Worm (Caenorhabditis elegans): ENCODE results near the gene T13C5.3.

Gene T13C5.3

DNA sequence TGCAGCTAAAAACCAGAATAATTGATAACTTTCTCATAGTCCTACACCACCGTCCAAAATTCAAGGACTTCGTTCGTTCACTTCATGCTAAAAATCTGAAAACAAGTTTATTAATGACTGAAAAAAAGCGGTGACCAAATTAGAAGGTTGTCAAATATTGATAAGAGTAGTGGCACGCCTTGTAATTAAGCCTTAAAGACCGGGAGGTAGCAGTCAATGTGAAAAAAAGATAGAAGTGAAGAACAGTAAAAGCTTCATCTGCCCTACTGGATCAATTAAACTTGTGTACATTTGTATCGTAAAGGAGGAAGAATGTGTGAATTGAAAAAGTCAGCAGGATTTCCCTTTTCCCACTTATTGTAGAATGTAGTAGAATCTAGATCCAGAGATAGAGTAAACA is 27.9 kb upstream of the T13C5.3 start, which contains the start of gene tag-275:
TSS of gene tag-275 (minus strand) at position 101 of the 400 bp plus-strand sequence.
- TF ChIP-seq tbx-2 (tag; optimal IDR thresholded peaks at IDR 0.05) = no peak
- TF ChIP-seq ttx-3 (tag; optimal IDR thresholded peaks at IDR 0.05) = no peak
- TF ChIP-seq unc-55 (GFP tag; optimal IDR thresholded peaks at IDR 0.05) = no peak
- no peak for TF ChIP-seq hlh-15 (tag; optimal IDR thresholded peaks at IDR 0.05)
- TF ChIP-seq odd-2 (tag; optimal IDR thresholded peaks at IDR 0.05) = no peak
- no peak for TF ChIP-seq fkh-10 (GFP tag; optimal IDR thresholded peaks at IDR 0.05)
- no peak for TF ChIP-seq hlh-30 (tag; optimal IDR thresholded peaks at IDR 0.05; ENCODE audit: insufficient read depth)
- no peak for TF ChIP-seq ref-2 (tag; optimal IDR thresholded peaks at IDR 0.05)
- TF ChIP-seq pha-2 (tag; optimal IDR thresholded peaks at IDR 0.05) = no peak
- TF ChIP-seq rnt-1 (tag; optimal IDR thresholded peaks at IDR 0.05) = no peak
- TF ChIP-seq gmeb-2 (tag; optimal IDR thresholded peaks at IDR 0.05) = no peak
- TF ChIP-seq npax-4 (tag; optimal IDR thresholded peaks at IDR 0.05) = no peak
- TF ChIP-seq ets-4 (tag; optimal IDR thresholded peaks at IDR 0.05) = no peak
- no peak for TF ChIP-seq ceh-45 (GFP tag; IDR thresholded peaks at IDR 0.05)
- TF ChIP-seq tbx-7 (tag; optimal IDR thresholded peaks at IDR 0.05) = no peak
- no peak for TF ChIP-seq pax-1 (tag; optimal IDR thresholded peaks at IDR 0.05)
- no peak for TF ChIP-seq ceh-19 (GFP tag; optimal IDR thresholded peaks at IDR 0.05)
- no peak for TF ChIP-seq fkh-6 (tag; optimal IDR thresholded peaks at IDR 0.05)

DNA sequence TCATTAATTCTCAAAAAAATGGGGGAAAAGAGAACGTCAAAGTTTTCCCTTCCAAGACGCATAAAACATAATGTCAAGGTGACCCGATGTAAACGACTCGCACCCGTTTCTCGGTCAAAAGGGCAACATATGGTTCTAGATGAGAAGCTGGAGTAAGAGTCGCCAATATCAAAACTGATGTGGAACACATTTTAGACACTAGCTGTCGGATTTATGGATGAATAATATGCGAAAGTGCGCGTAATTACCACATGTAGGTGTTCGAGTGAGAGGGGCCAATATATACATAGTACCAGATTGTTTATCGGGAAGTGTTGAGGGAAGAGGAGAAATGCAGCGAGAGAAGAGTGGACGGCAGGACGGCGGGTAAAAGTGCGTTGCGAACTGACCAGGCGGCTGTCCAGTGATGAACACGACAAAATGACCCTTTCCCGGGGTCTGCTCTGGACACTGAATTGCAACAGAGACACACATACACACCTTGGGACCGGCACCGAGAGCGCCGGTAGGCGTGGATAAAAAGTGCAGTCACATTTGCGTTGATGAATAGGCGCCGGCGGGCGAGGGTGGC is 27.3 kb upstream of the T13C5.3 start:
- TF ChIP-seq T23F11.4 (GFP tag; optimal IDR thresholded peaks at IDR 0.05) = no peak
- peak; percentile 58 for TF ChIP-seq ceh-31 (tag; optimal IDR thresholded peaks at IDR 0.05)
- TF ChIP-seq fkh-6 (tag; optimal IDR thresholded peaks at IDR 0.05) = no peak
- TF ChIP-seq ceh-14 (tag; optimal IDR thresholded peaks at IDR 0.05) = no peak
- TF ChIP-seq nhr-11 (tag; optimal IDR thresholded peaks at IDR 0.05) = no peak
- TF ChIP-seq ets-4 (tag; optimal IDR thresholded peaks at IDR 0.05) = no peak
- TF ChIP-seq hlh-15 (tag; optimal IDR thresholded peaks at IDR 0.05) = no peak
- TF ChIP-seq lin-11 (tag; optimal IDR thresholded peaks at IDR 0.05) = no peak
- TF ChIP-seq hlh-6 (tag; optimal IDR thresholded peaks at IDR 0.05) = peak; percentile 62
- TF ChIP-seq ceh-24 (tag; optimal IDR thresholded peaks at IDR 0.05) = no peak
- no peak for TF ChIP-seq ceh-18 (tag; optimal IDR thresholded peaks at IDR 0.05)
- TF ChIP-seq fkh-10 (GFP tag; optimal IDR thresholded peaks at IDR 0.05) = no peak
- TF ChIP-seq zip-5 (tag; optimal IDR thresholded peaks at IDR 0.05) = no peak
- peak; percentile 43 for TF ChIP-seq ref-2 (tag; optimal IDR thresholded peaks at IDR 0.05)
- TF ChIP-seq unc-86 (tag; optimal IDR thresholded peaks at IDR 0.05) = no peak
- TF ChIP-seq sox-4 (tag; optimal IDR thresholded peaks at IDR 0.05) = no peak
- no peak for TF ChIP-seq tbx-7 (tag; optimal IDR thresholded peaks at IDR 0.05)
- TF ChIP-seq pros-1 (tag; optimal IDR thresholded peaks at IDR 0.05) = no peak
- no peak for TF ChIP-seq ttx-3 (tag; optimal IDR thresholded peaks at IDR 0.05)
- TF ChIP-seq syd-9 (tag; optimal IDR thresholded peaks at IDR 0.05) = no peak
- TF ChIP-seq ceh-6 (GFP tag; optimal IDR thresholded peaks at IDR 0.05) = no peak
- no peak for TF ChIP-seq eyg-1 (tag; optimal IDR thresholded peaks at IDR 0.05)
- no peak for TF ChIP-seq K09A11.1 (tag; optimal IDR thresholded peaks at IDR 0.05; ENCODE audit: insufficient read depth)
- TF ChIP-seq pha-4 (tag; optimal IDR thresholded peaks at IDR 0.05) = no peak
- no peak for TF ChIP-seq nhr-232 (tag; optimal IDR thresholded peaks at IDR 0.05)
- no peak for TF ChIP-seq ceh-34 (tag; optimal IDR thresholded peaks at IDR 0.05)
- TF ChIP-seq ama-1 (optimal IDR thresholded peaks at IDR 0.05) = no peak
- peak; percentile 37 for TF ChIP-seq unc-55 (GFP tag; optimal IDR thresholded peaks at IDR 0.05)
- TF ChIP-seq pat-9 (tag; optimal IDR thresholded peaks at IDR 0.05) = no peak
- peak; percentile 21 for TF ChIP-seq C38D4.7 (GFP tag; optimal IDR thresholded peaks at IDR 0.05)
- TF ChIP-seq pag-3 (tag; optimal IDR thresholded peaks at IDR 0.05; ENCODE audit: borderline replicate concordance) = no peak
- TF ChIP-seq ceh-22 (tag; optimal IDR thresholded peaks at IDR 0.05) = no peak
- TF ChIP-seq nfya-1 (tag; optimal IDR thresholded peaks at IDR 0.05) = peak; percentile 15
- no peak for TF ChIP-seq elt-2 (tag; optimal IDR thresholded peaks at IDR 0.05)
- peak; percentile 41 for TF ChIP-seq rnt-1 (tag; optimal IDR thresholded peaks at IDR 0.05)
- peak; percentile 72 for TF ChIP-seq hlh-8 (tag; optimal IDR thresholded peaks at IDR 0.05)
- TF ChIP-seq madf-2 (tag; optimal IDR thresholded peaks at IDR 0.05) = no peak
- no peak for TF ChIP-seq dve-1 (tag; optimal IDR thresholded peaks at IDR 0.05)
- no peak for TF ChIP-seq lim-6 (tag; optimal IDR thresholded peaks at IDR 0.05)
- no peak for TF ChIP-seq ztf-16 (tag; optimal IDR thresholded peaks at IDR 0.05)
- TF ChIP-seq gmeb-2 (tag; optimal IDR thresholded peaks at IDR 0.05) = no peak
- no peak for TF ChIP-seq hlh-30 (tag; optimal IDR thresholded peaks at IDR 0.05; ENCODE audit: insufficient read depth)
- peak; percentile 30 for TF ChIP-seq ceh-19 (GFP tag; optimal IDR thresholded peaks at IDR 0.05)
- no peak for TF ChIP-seq sox-2 (GFP tag; IDR thresholded peaks at IDR 0.05)

All from whole organism, late embryonic.